Worm (Caenorhabditis elegans): ENCODE measurements around the gene C44H4.6.

Gene C44H4.6

ce11 chrX:14611074-14611473, 11.9 kb upstream of the C44H4.6 start, which contains the start of gene rbc-1:
Gene rbc-1 (plus strand): TSS chrX:14611374.
- TF ChIP-seq F13C5.2 (tag; optimal IDR thresholded peaks at IDR 0.05) (no peak), hnd-1 (tag; optimal IDR thresholded peaks at IDR 0.05) (no peak)

ce11 chrX:14610093-14610763, 11.1 kb upstream of the C44H4.6 start:
- TF ChIP-seq pes-1 (GFP tag; IDR thresholded peaks at IDR 0.05), result no peak
- TF ChIP-seq hmg-4 (GFP tag; optimal IDR thresholded peaks at IDR 0.05), result peak; percentile 15
- TF ChIP-seq aly-1 (tag; optimal IDR thresholded peaks at IDR 0.05), result peak; percentile 63

- TF ChIP-seq ama-1 (optimal IDR thresholded peaks at IDR 0.05), result no peak
- no peak for TF ChIP-seq pes-1 (GFP tag; IDR thresholded peaks at IDR 0.05)
- TF ChIP-seq sea-1 (GFP tag; conservative IDR thresholded peaks at IDR 0.05), result no peak
- TF ChIP-seq ceh-13 (GFP tag; optimal IDR thresholded peaks at IDR 0.05), result no peak
- no peak for TF ChIP-seq F13C5.2 (tag; optimal IDR thresholded peaks at IDR 0.05)
- no peak for TF ChIP-seq aly-1 (tag; optimal IDR thresholded peaks at IDR 0.05)
- TF ChIP-seq flt-1 (GFP tag; IDR thresholded peaks at IDR 0.05), result no peak
- no peak for TF ChIP-seq scrt-1 (GFP tag; IDR thresholded peaks at IDR 0.05)
- no peak for TF ChIP-seq B0310.2 (tag; optimal IDR thresholded peaks at IDR 0.05)
- TF ChIP-seq hmg-4 (GFP tag; optimal IDR thresholded peaks at IDR 0.05), result no peak
- no peak for TF ChIP-seq tra-4 (tag; optimal IDR thresholded peaks at IDR 0.05)
- no peak for TF ChIP-seq ets-7 (tag; optimal IDR thresholded peaks at IDR 0.05)
- no peak for TF ChIP-seq hmbx-1 (tag; optimal IDR thresholded peaks at IDR 0.05)
- no peak for TF ChIP-seq tbx-37 (GFP tag; conservative IDR thresholded peaks at IDR 0.05)
- TF ChIP-seq hnd-1 (tag; optimal IDR thresholded peaks at IDR 0.05), result no peak
- no peak for TF ChIP-seq ceh-36 (tag; optimal IDR thresholded peaks at IDR 0.05)
- TF ChIP-seq tbx-11 (GFP tag; IDR thresholded peaks at IDR 0.05), result no peak
Measured at ce11 chrX:14607770-14608169, 8.6 kb upstream of the C44H4.6 start.

- TF ChIP-seq tra-4 (tag; optimal IDR thresholded peaks at IDR 0.05) (no peak), hnd-1 (tag; optimal IDR thresholded peaks at IDR 0.05) (no peak), flt-1 (GFP tag; IDR thresholded peaks at IDR 0.05) (peak; percentile 3; the same call in 1 of the 2 replicates), aly-1 (tag; optimal IDR thresholded peaks at IDR 0.05) (no peak), F13C5.2 (tag; optimal IDR thresholded peaks at IDR 0.05) (peak; percentile 27)
Measured at ce11 chrX:14602676-14603075, 3.5 kb upstream of the C44H4.6 start, which contains the start of gene eor-2. Gene eor-2 (plus strand): TSS chrX:14603017.

ce11 chrX:14594825-14595224, 4.3 kb downstream of the C44H4.6 start, which contains the start of gene C44H4.8:
Gene C44H4.8 (plus strand): TSS chrX:14595125.
- TF ChIP-seq tbx-37 (GFP tag; conservative IDR thresholded peaks at IDR 0.05), result no peak
- TF ChIP-seq sea-1 (GFP tag; conservative IDR thresholded peaks at IDR 0.05), result no peak
- TF ChIP-seq hmg-4 (GFP tag; optimal IDR thresholded peaks at IDR 0.05), result no peak
- no peak for TF ChIP-seq tbx-11 (GFP tag; IDR thresholded peaks at IDR 0.05)
- no peak for TF ChIP-seq pes-1 (GFP tag; IDR thresholded peaks at IDR 0.05)
- no peak for TF ChIP-seq ama-1 (optimal IDR thresholded peaks at IDR 0.05)
- TF ChIP-seq tra-4 (tag; optimal IDR thresholded peaks at IDR 0.05), result no peak
- no peak for TF ChIP-seq ets-7 (tag; optimal IDR thresholded peaks at IDR 0.05)
- TF ChIP-seq ceh-13 (GFP tag; optimal IDR thresholded peaks at IDR 0.05), result no peak
- no peak for TF ChIP-seq aly-1 (tag; optimal IDR thresholded peaks at IDR 0.05)
- no peak for TF ChIP-seq hnd-1 (tag; optimal IDR thresholded peaks at IDR 0.05)
- no peak for TF ChIP-seq flt-1 (GFP tag; IDR thresholded peaks at IDR 0.05)
- TF ChIP-seq B0310.2 (tag; optimal IDR thresholded peaks at IDR 0.05), result no peak
- TF ChIP-seq F13C5.2 (tag; optimal IDR thresholded peaks at IDR 0.05), result no peak
- TF ChIP-seq scrt-1 (GFP tag; IDR thresholded peaks at IDR 0.05), result no peak
- no peak for TF ChIP-seq ceh-36 (tag; optimal IDR thresholded peaks at IDR 0.05)
- no peak for TF ChIP-seq hmbx-1 (tag; optimal IDR thresholded peaks at IDR 0.05)

ce11 chrX:14593206-14593605, 5.9 kb downstream of the C44H4.6 start:
- TF ChIP-seq ceh-13 (GFP tag; optimal IDR thresholded peaks at IDR 0.05) (no peak), pes-1 (GFP tag; IDR thresholded peaks at IDR 0.05) (no peak), ets-7 (tag; optimal IDR thresholded peaks at IDR 0.05) (no peak), tbx-37 (GFP tag; conservative IDR thresholded peaks at IDR 0.05) (no peak), scrt-1 (GFP tag; IDR thresholded peaks at IDR 0.05) (no peak), B0310.2 (tag; optimal IDR thresholded peaks at IDR 0.05) (no peak), hmg-4 (GFP tag; optimal IDR thresholded peaks at IDR 0.05) (no peak)

ce11 chrX:14589051-14589736, 10.0 kb downstream of the C44H4.6 start, which contains the start of the genes C44H4.4 and tap-1:
Gene C44H4.4 (minus strand): TSS chrX:14589101.
Gene tap-1 (plus strand): TSS chrX:14589624.
- TF ChIP-seq F13C5.2 (tag; optimal IDR thresholded peaks at IDR 0.05) (peak; percentile 42), ama-1 (optimal IDR thresholded peaks at IDR 0.05) (no peak), B0310.2 (tag; optimal IDR thresholded peaks at IDR 0.05) (no peak)

ce11 chrX:14584335-14584734, 14.8 kb downstream of the C44H4.6 start:
- TF ChIP-seq ceh-36 (tag; optimal IDR thresholded peaks at IDR 0.05) (no peak), hmbx-1 (tag; optimal IDR thresholded peaks at IDR 0.05) (no peak), tbx-37 (GFP tag; conservative IDR thresholded peaks at IDR 0.05) (no peak)

Measured in whole organism, early embryonic.